Fruit fly (Drosophila melanogaster): ENCODE data around the gene CG42834.

DNA sequence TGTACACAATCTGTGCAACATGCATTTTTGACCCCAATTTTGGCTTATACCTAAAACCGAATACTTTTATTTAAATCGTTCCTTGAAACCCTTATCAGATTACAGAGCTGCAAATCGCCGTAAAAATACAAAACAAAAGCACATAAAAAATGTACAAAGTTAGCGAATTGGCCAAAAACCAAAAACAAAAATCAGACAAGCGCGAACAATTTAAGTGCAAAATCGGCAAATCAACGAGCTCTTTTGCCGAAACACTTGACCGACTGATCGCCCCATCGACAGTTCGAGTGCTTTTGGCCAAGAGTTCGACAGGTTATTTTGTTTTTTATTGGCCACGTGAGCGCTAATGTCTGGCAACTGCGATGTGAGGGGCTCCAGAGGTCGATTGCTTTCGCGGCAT, 36.6 kb upstream of the CG42834 start:
- TF ChIP-seq CG8478 (optimal IDR thresholded peaks at IDR 0.05) (no peak), psq (optimal IDR thresholded peaks at IDR 0.05) (no peak)

Measured in whole organism.